Worm (Caenorhabditis elegans) whole organism, L4 larva: ENCODE measurements around the gene F40F8.12.

Source experiments
- F26F4.8 ChIP-seq: fragments of 200-800 bp; sonication (Bioruptor generic); conservative IDR thresholded peaks from 2 replicates; pipeline ENCODE4 v1.3.6; 2022; ENCODE audit warnings: missing genetic modification characterization, missing compliant biosample characterization
- Y105C5A.15 ChIP-seq: fragments of 200-800 bp; sonication (Bioruptor generic); IDR thresholded peaks from 2 replicates; pipeline ENCODE4 v1.3.6; 2022; ENCODE audit warnings: missing genetic modification characterization, missing compliant biosample characterization
- aly-2 ChIP-seq: sonication (generic microtip); optimal IDR thresholded peaks from 2 replicates; lab custom pipeline; 2018; ENCODE audit warnings: missing biosample characterization, missing genetic modification characterization
- ceh-20 ChIP-seq: fragments of 200-800 bp; sonication (Bioruptor generic); IDR thresholded peaks from 2 replicates; pipeline ENCODE4 v1.3.6; 2022; ENCODE audit warnings: missing genetic modification reagents, missing genetic modification characterization, missing compliant biosample characterization
- ceh-62 ChIP-seq: sonication (generic microtip); optimal IDR thresholded peaks from 2 replicates; lab custom pipeline; 2017; ENCODE audit warnings: missing biosample characterization, missing genetic modification characterization
- dpl-1 ChIP-seq: fragments of 150-350 bp; optimal IDR thresholded peaks from 2 replicates; lab custom pipeline; 2014; ENCODE audit warnings: missing biosample characterization, missing genetic modification reagents, missing genetic modification characterization
- fos-1 ChIP-seq: fragments of 150-350 bp; optimal IDR thresholded peaks from 2 replicates; lab custom pipeline; 2014; ENCODE audit warnings: missing biosample characterization, missing genetic modification characterization
- hlh-30 ChIP-seq: sonication (generic microtip); optimal IDR thresholded peaks from 2 replicates; lab custom pipeline; 2017; ENCODE audit warnings: antibody characterized with exemption, mild to moderate bottlenecking, missing genetic modification characterization, missing compliant biosample characterization; ENCODE audit not compliant: insufficient read depth
- lin-15B ChIP-seq: fragments of 150-350 bp; sonication (generic microtip); optimal IDR thresholded peaks from 3 replicates; lab custom pipeline; 2014; ENCODE audit warnings: missing biosample characterization, missing genetic modification characterization
- lin-38 ChIP-seq: fragments of 200-800 bp; sonication (Bioruptor generic); IDR thresholded peaks from 2 replicates; pipeline ENCODE4 v1.3.6; 2022; ENCODE audit warnings: missing genetic modification reagents, missing genetic modification characterization, missing compliant biosample characterization
- pha-4 ChIP-seq, 2 experiments: fragments of 150-350 bp in 1 of 2; fragments of 200-800 bp in 1 of 2; sonication (Bioruptor generic) in 1 of 2; IDR thresholded peaks in 1 of 2; optimal IDR thresholded peaks in 1 of 2; 2 replicates each; pipeline versions ENCODE4 v1.3.6 to Lab custom; 2014 to 2022; ENCODE audit warnings: missing genetic modification characterization in 2 of 2, missing genetic modification reagents in 2 of 2, missing biosample characterization in 1 of 2, missing compliant biosample characterization in 1 of 2
- zfp-2 ChIP-seq: sonication (generic microtip); optimal IDR thresholded peaks from 2 replicates; lab custom pipeline; 2016; ENCODE audit warnings: mild to moderate bottlenecking, missing genetic modification characterization, missing compliant biosample characterization
- zip-11 ChIP-seq: fragments of 200-800 bp; sonication (Bioruptor generic); IDR thresholded peaks from 2 replicates; pipeline ENCODE4 v1.3.6; 2022; ENCODE audit warnings: missing genetic modification characterization, missing compliant biosample characterization

ce11 chrII:11099841-11100240 is 29.8 kb upstream of the F40F8.12 start, which contains the start of gene C09H10.4:
- no peak for TF ChIP-seq hlh-30
- no peak for TF ChIP-seq aly-2 (tag; lab: Kevin White, UChicago)
- no peak for TF ChIP-seq Y105C5A.15 (GFP tag; lab: Robert Waterston, UW)
- 0 out of 2 replicates have a peak, but pooled peaks have one; percentile 11 for TF ChIP-seq pha-4 (GFP tag; IDR thresholded peaks at IDR 0.05; lab: Robert Waterston, UW)
- TF ChIP-seq pha-4 (tag; optimal IDR thresholded peaks at IDR 0.05; lab: Kevin White, UChicago), result no peak
- no peak for TF ChIP-seq zip-11 (GFP tag; lab: Robert Waterston, UW)
- no peak for TF ChIP-seq lin-15B
- TF ChIP-seq dpl-1 (GFP tag; lab: Kevin White, UChicago), result no peak
- no peak for TF ChIP-seq lin-38
- no peak for TF ChIP-seq zfp-2 (tag; lab: Kevin White, UChicago)
- TF ChIP-seq F26F4.8 (GFP tag; lab: Robert Waterston, UW), result no peak
- no peak for TF ChIP-seq ceh-20
- no peak for TF ChIP-seq fos-1 (tag; lab: Kevin White, UChicago)
- no peak for TF ChIP-seq ceh-62 (tag; lab: Kevin White, UChicago)
